Worm (Caenorhabditis elegans): ENCODE data around the gene C27H5.2.

ce11 chrII:7111657-7112049, 43.7 kb upstream of the C27H5.2 start, which contains the start of gene F10E7.5:
- TF ChIP-seq dao-5 (tag; optimal IDR thresholded peaks at IDR 0.05): no peak
- TF ChIP-seq W03F9.2 (tag; optimal IDR thresholded peaks at IDR 0.05): no peak

All from whole organism, L4/young adult.